ENCODE assay signal across 4 worm cellular contexts in genomic region chrX:12915058-12915457, ce11.
A peak's percentile ranks its signal among the peaks of the same experiment; 100 is the strongest.
TF ChIP-seq lines count a peak whose summit lies in the region.

No protein-coding gene starts in this region.

TF ChIP-seq in whole organism, L1 larva, 84 proteins besides CTCF, POLR2A, EP300 and RAD21:
- TF ChIP-seq nhr-85 (tag; lab: Kevin White, UChicago) = peak; percentile 48
- no peak for TF ChIP-seq blmp-1 (tag; optimal IDR thresholded peaks at IDR 0.05; lab: Kevin White, UChicago)
- TF ChIP-seq grh-1 (GFP tag; IDR thresholded peaks at IDR 0.05; lab: Robert Waterston, UW) = no peak
- no peak for TF ChIP-seq sptf-1 (tag; optimal IDR thresholded peaks at IDR 0.05; lab: Kevin White, UChicago)
- TF ChIP-seq efl-3 (GFP tag; optimal IDR thresholded peaks at IDR 0.05; lab: Kevin White, UChicago) = no peak
- no peak for TF ChIP-seq aly-2 (tag; optimal IDR thresholded peaks at IDR 0.05; lab: Kevin White, UChicago)
- TF ChIP-seq unc-86 (tag; optimal IDR thresholded peaks at IDR 0.05; lab: Kevin White, UChicago) = no peak
- no peak for TF ChIP-seq swsn-7 (tag; optimal IDR thresholded peaks at IDR 0.05; lab: Kevin White, UChicago)
- no peak for TF ChIP-seq ceh-88 (GFP tag; IDR thresholded peaks at IDR 0.05; lab: Robert Waterston, UW)
- TF ChIP-seq nhr-20 (tag; optimal IDR thresholded peaks at IDR 0.05; lab: Kevin White, UChicago) = peak; percentile 15
- TF ChIP-seq snpc-4 (tag; optimal IDR thresholded peaks at IDR 0.05; lab: Kevin White, UChicago) = no peak
- TF ChIP-seq nhr-71 (tag; optimal IDR thresholded peaks at IDR 0.05; lab: Kevin White, UChicago) = peak; percentile 3
- TF ChIP-seq nhr-19 (GFP tag; conservative IDR thresholded peaks at IDR 0.05; lab: Robert Waterston, UW) = no peak
- no peak for TF ChIP-seq pqm-1 (tag; optimal IDR thresholded peaks at IDR 0.05; lab: Kevin White, UChicago)
- no peak for TF ChIP-seq pag-3 (tag; optimal IDR thresholded peaks at IDR 0.05; lab: Kevin White, UChicago; ENCODE audit: borderline replicate concordance, insufficient read depth)
- TF ChIP-seq tlp-1 (tag; optimal IDR thresholded peaks at IDR 0.05; lab: Kevin White, UChicago) = no peak
- no peak for TF ChIP-seq C16A3.4 (tag; optimal IDR thresholded peaks at IDR 0.05; lab: Kevin White, UChicago)
TF ChIP-seq in whole organism, L1 larva: peak in this region for 3.

TF ChIP-seq in whole organism, L3 larva, 47 proteins besides CTCF, POLR2A, EP300 and RAD21:
- no peak for TF ChIP-seq eor-1 (tag; optimal IDR thresholded peaks at IDR 0.05; lab: Kevin White, UChicago)
- peak; percentile 6 for TF ChIP-seq nhr-23 (tag; optimal IDR thresholded peaks at IDR 0.05; lab: Kevin White, UChicago)

TF ChIP-seq in whole organism, L4 larva, 104 proteins besides CTCF, POLR2A, EP300 and RAD21:
- no peak for TF ChIP-seq zfp-3 (GFP tag; conservative IDR thresholded peaks at IDR 0.05; lab: Robert Waterston, UW)
- no peak for TF ChIP-seq lin-39 (tag; optimal IDR thresholded peaks at IDR 0.05; lab: Kevin White, UChicago)
- TF ChIP-seq mdl-1 (tag; optimal IDR thresholded peaks at IDR 0.05; lab: Kevin White, UChicago) = peak in 1 of 2 experiments; percentile 52
- no peak for TF ChIP-seq lin-15B (tag; optimal IDR thresholded peaks at IDR 0.05; lab: Kevin White, UChicago)
- TF ChIP-seq mxl-3 (GFP tag; optimal IDR thresholded peaks at IDR 0.05; lab: Kevin White, UChicago) = peak; percentile 4
- TF ChIP-seq aha-1 (tag; lab: Kevin White, UChicago) = peak; percentile 32
- TF ChIP-seq spr-3 (GFP tag; optimal IDR thresholded peaks at IDR 0.05; lab: Kevin White, UChicago) = no peak
- TF ChIP-seq daf-16 (GFP tag; optimal IDR thresholded peaks at IDR 0.05; lab: Kevin White, UChicago) = no peak
- peak; percentile 9 for TF ChIP-seq daf-16 (tag; optimal IDR thresholded peaks at IDR 0.05; lab: Kevin White, UChicago)
- TF ChIP-seq jun-1 (tag; optimal IDR thresholded peaks at IDR 0.05; lab: Kevin White, UChicago) = no peak
- TF ChIP-seq hlh-30 (tag; optimal IDR thresholded peaks at IDR 0.05; lab: Kevin White, UChicago; ENCODE audit: insufficient read depth) = peak; percentile 64
TF ChIP-seq in whole organism, L4 larva: peak in this region for 5.

TF ChIP-seq in whole organism, young adult, 124 proteins besides CTCF, POLR2A, EP300 and RAD21:
- TF ChIP-seq ama-1 (optimal IDR thresholded peaks at IDR 0.05; lab: Kevin White, UChicago) = peak; percentile 16
- TF ChIP-seq ama-1 (GFP tag; optimal IDR thresholded peaks at IDR 0.05; lab: Kevin White, UChicago) = no peak
- TF ChIP-seq ztf-22 (GFP tag; optimal IDR thresholded peaks at IDR 0.05; lab: Kevin White, UChicago) = no peak
